Fruit fly (Drosophila melanogaster) S2 (cell line): ENCODE measurements around the gene CG31459.

Experiments
- CG8478 ChIP-seq: fragments of >200 bp; optimal IDR thresholded peaks from 2 replicates; lab custom pipeline; 2018
- CTCF ChIP-seq, 2 experiments: fragments of >200 bp; optimal IDR thresholded peaks; 2 replicates each; lab custom pipeline; 2018

Gene CG31459

DNA sequence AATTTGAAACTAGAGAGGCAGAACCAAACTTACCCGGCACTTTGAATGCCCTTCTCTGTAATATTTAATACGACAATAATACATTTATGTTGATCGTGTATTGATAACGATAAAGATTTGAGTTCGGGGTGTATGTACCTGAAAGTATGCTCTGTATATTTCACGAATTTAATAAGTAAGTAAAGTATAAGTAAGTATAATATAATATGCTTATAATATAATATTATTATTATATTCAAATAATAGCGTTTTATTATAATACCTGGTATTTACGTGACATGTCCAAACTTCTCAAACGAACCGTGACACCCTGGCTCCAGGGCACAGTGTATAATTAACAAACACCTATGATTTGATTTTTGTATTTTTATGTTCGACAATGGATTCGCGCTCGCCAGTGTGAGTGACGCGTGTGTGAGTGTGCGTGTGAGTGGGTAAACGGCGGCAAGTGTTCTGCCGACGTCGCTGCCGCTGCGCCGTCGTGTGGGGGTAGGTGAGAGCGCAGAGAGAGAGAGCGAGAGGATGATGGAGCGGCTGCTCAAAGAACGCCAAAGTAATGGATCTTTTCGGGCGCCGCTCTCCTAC, 49.0 kb downstream of the CG31459 start:
- no peak for TF ChIP-seq CTCF (optimal IDR thresholded peaks at IDR 0.05; lab: Kevin White, UChicago)
- TF ChIP-seq CG8478 (lab: Kevin White, UChicago): no peak

DNA sequence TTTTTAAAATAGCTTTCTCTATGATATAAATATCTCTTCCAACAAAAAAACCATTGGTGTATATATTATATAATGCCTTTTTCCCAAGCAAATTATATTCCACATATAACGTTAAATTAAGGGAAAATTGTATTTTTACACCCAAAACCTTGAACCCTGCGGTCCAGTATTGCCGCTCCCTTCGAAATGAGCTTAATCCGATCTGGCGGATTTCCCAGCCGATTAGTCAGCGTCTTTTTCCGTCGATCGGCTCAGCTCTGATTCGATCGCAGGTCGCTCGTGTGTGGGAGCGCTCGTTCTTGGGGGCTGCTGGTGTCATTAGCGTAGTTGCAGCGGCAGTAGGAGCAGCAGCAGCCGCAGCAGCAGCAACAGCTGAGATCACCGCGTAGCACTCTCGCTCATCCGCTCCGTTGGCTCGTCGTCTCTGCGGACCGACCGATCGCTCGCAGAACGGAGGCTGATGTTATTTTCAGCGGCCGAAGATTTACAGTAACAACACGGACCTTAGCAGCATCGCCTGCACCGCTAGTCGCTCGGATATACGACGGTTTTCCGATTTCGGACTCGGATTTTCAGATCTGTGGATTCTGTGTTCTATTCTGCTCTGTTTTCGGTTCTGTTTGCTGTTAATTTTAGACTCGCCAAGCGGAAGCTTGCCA, 49.8 kb downstream of the CG31459 start, which contains the start of gene CG4733:
TSS of gene CG4733 (plus strand) at position 350 of the 659 bp plus-strand sequence.
- TF ChIP-seq CTCF (optimal IDR thresholded peaks at IDR 0.05; lab: Kevin White, UChicago) (no peak), CG8478 (lab: Kevin White, UChicago) (no peak)

dm6 chr3R:19891363-19891762, 50.7 kb downstream of the CG31459 start:
- TF ChIP-seq CG8478 (lab: Kevin White, UChicago) (no peak), CTCF (optimal IDR thresholded peaks at IDR 0.05; lab: Kevin White, UChicago) (no peak)
